Worm (Caenorhabditis elegans): ENCODE measurements around the gene pnk-4.

DNA sequence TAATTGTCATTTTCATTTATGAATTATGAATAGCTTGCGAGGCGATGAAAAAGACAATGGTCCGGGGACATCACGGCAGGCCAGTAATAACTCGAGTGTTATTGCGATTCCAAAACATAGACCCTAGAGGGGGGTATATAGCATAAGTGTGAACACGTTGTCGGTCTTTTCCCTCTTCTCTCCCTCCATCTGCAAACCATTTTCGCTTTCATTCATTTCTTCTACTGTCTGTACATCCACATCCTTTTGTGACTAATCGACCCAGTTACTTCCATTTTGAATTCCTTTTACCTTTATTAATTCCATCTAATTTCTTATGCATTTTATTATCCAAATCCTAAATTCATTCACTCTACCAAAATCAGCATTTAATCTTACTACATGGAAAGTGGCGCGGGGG is 16.6 kb upstream of the pnk-4 start:
- no peak for TF ChIP-seq hnd-1 (tag; optimal IDR thresholded peaks at IDR 0.05)
- TF ChIP-seq ets-7 (tag; optimal IDR thresholded peaks at IDR 0.05), result no peak
- no peak for TF ChIP-seq ama-1 (optimal IDR thresholded peaks at IDR 0.05)
- no peak for TF ChIP-seq hmg-4 (GFP tag; optimal IDR thresholded peaks at IDR 0.05)
- TF ChIP-seq tra-4 (tag; optimal IDR thresholded peaks at IDR 0.05), result no peak
- no peak for TF ChIP-seq ceh-36 (tag; optimal IDR thresholded peaks at IDR 0.05)
- no peak for TF ChIP-seq B0310.2 (tag; optimal IDR thresholded peaks at IDR 0.05)

Measured in whole organism, early embryonic.